Fruit fly (Drosophila melanogaster): ENCODE results near the gene CG32547.

DNA sequence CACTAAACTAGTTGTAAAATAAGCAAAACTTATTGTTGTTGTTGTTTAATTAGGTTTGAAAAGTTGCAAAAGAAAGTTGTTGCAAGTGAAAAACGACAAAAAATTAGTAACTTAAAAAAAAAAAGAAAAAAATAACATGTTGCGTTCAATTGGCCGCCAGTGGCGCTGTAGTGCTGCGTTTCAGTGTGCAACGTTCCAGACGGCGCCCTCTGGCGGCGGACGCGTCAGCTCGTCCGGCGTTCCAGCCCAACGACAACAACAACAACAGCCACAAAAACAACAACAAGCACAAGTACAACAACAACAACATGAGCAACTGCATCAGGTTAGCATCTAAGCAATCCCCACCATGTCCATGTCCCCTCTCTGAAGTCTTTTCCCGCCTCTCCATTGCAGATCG, 38.1 kb upstream of the CG32547 start:
- TF ChIP-seq CTCF (optimal IDR thresholded peaks at IDR 0.05) (peak; percentile 93 to 96), CG8478 (optimal IDR thresholded peaks at IDR 0.05) (no peak)

All from S2 (cell line).